Fruit fly (Drosophila melanogaster) whole organism, wandering third instar larva: ENCODE measurements around the gene Gs1l.
A peak's percentile ranks its signal among the peaks of the same experiment; 100 is the strongest.

Experiments
- CG32264 ChIP-seq: fragments of 200-800 bp; sonication (Bioruptor generic); optimal IDR thresholded peaks from 2 replicates; lab custom pipeline; 2016; ENCODE audit warnings: missing biosample characterization, missing genetic modification characterization
- CG9705 ChIP-seq: fragments of 200-800 bp; sonication (Bioruptor generic); optimal IDR thresholded peaks from 2 replicates; lab custom pipeline; 2018; ENCODE audit warnings: missing biosample characterization, mild to moderate bottlenecking, missing genetic modification characterization
- CrebA ChIP-seq: fragments of 200-800 bp; sonication (Bioruptor generic); optimal IDR thresholded peaks from 2 replicates; lab custom pipeline; 2016; ENCODE audit warnings: missing biosample characterization, mild to moderate bottlenecking, missing genetic modification characterization, borderline replicate concordance
- GATAd ChIP-seq: sonication (Bioruptor generic); optimal IDR thresholded peaks from 2 replicates; lab custom pipeline; 2016; ENCODE audit warnings: missing biosample characterization, missing genetic modification characterization
- HLH106 ChIP-seq: fragments of 200-800 bp; optimal IDR thresholded peaks from 3 replicates; lab custom pipeline; 2019; ENCODE audit warnings: missing biosample characterization, mild to moderate bottlenecking, missing genetic modification characterization, moderate library complexity
- Hr78 ChIP-seq: fragments of >200 bp; optimal IDR thresholded peaks from 2 replicates; lab custom pipeline; 2017; ENCODE audit warnings: missing biosample characterization, missing genetic modification characterization
- Jra ChIP-seq: sonication (Bioruptor generic); optimal IDR thresholded peaks from 2 replicates; lab custom pipeline; 2016; ENCODE audit warnings: missing biosample characterization, missing genetic modification characterization
- Myc ChIP-seq: fragments of >200 bp; optimal IDR thresholded peaks from 2 replicates; lab custom pipeline; 2017
- N ChIP-seq: fragments of >200 bp; optimal IDR thresholded peaks from 2 replicates; lab custom pipeline; 2018; ENCODE audit warnings: missing biosample characterization, missing external identifiers, missing genetic modification characterization
- OdsH ChIP-seq: fragments of 200-800 bp; sonication (Bioruptor generic); optimal IDR thresholded peaks from 2 replicates; lab custom pipeline; 2016; ENCODE audit warnings: missing biosample characterization, mild to moderate bottlenecking, missing genetic modification characterization
- Sp1 ChIP-seq: fragments of 200-800 bp; sonication (Bioruptor generic); optimal IDR thresholded peaks from 3 replicates; lab custom pipeline; 2019; ENCODE audit warnings: missing biosample characterization, mild to moderate bottlenecking, missing genetic modification characterization, moderate library complexity
- Vsx2 ChIP-seq: fragments of 200-300, 225-300 bp; sonication (Bioruptor generic); optimal IDR thresholded peaks from 2 replicates; lab custom pipeline; 2018; ENCODE audit warnings: missing biosample characterization, missing genetic modification characterization; ENCODE audit not compliant: partially characterized antibody
- br ChIP-seq: fragments of 200-800 bp; sonication (Bioruptor generic); optimal IDR thresholded peaks from 2 replicates; lab custom pipeline; 2016; ENCODE audit warnings: missing biosample characterization, missing genetic modification characterization
- ey ChIP-seq: fragments of 200-800 bp; sonication (Bioruptor generic); optimal IDR thresholded peaks from 2 replicates; lab custom pipeline; 2016; ENCODE audit warnings: missing biosample characterization, missing genetic modification characterization
- foxo ChIP-seq, 2 experiments: fragments of 200-800 bp; sonication (Bioruptor generic); optimal IDR thresholded peaks; 2 replicates in 1 of 2; 3 replicates in 1 of 2; lab custom pipeline; 2016 to 2017; ENCODE audit warnings: missing biosample characterization in 2 of 2, missing genetic modification characterization in 2 of 2
- fru ChIP-seq: fragments of 200-800 bp; sonication (Bioruptor generic); optimal IDR thresholded peaks from 3 replicates; lab custom pipeline; 2016; ENCODE audit warnings: missing biosample characterization, mild to moderate bottlenecking, missing genetic modification characterization
- h ChIP-seq: fragments of 200-800 bp; sonication (Bioruptor generic); optimal IDR thresholded peaks from 3 replicates; lab custom pipeline; 2016; ENCODE audit warnings: missing biosample characterization, mild to moderate bottlenecking, missing genetic modification characterization
- jim ChIP-seq: fragments of 175-275, 200-325 bp; sonication (Bioruptor generic); optimal IDR thresholded peaks from 2 replicates; lab custom pipeline; 2016; ENCODE audit warnings: missing biosample characterization, mild to moderate bottlenecking, missing genetic modification characterization
- lola ChIP-seq: fragments of >200 bp; optimal IDR thresholded peaks from 2 replicates; lab custom pipeline; 2017; ENCODE audit warnings: missing biosample characterization, missing genetic modification characterization
- pan ChIP-seq: fragments of >200 bp; optimal IDR thresholded peaks from 2 replicates; lab custom pipeline; 2017
- rgr ChIP-seq: fragments of 200-800 bp; sonication (Bioruptor generic); optimal IDR thresholded peaks from 3 replicates; lab custom pipeline; 2016; ENCODE audit warnings: missing biosample characterization, mild to moderate bottlenecking, missing genetic modification characterization
- sv ChIP-seq: fragments of 200-800 bp; sonication (Bioruptor generic); optimal IDR thresholded peaks from 3 replicates; lab custom pipeline; 2016; ENCODE audit warnings: missing biosample characterization, missing genetic modification characterization
- tai ChIP-seq: sonication (Bioruptor generic); optimal IDR thresholded peaks from 2 replicates; lab custom pipeline; 2016; ENCODE audit warnings: missing biosample characterization, missing genetic modification characterization
- usp ChIP-seq: fragments of >200 bp; optimal IDR thresholded peaks from 2 replicates; lab custom pipeline; 2017; ENCODE audit warnings: missing biosample characterization, missing genetic modification characterization
- woc ChIP-seq: sonication (Bioruptor generic); optimal IDR thresholded peaks from 2 replicates; lab custom pipeline; 2016; ENCODE audit warnings: missing biosample characterization, mild to moderate bottlenecking, missing genetic modification characterization

The Gs1l gene

DNA sequence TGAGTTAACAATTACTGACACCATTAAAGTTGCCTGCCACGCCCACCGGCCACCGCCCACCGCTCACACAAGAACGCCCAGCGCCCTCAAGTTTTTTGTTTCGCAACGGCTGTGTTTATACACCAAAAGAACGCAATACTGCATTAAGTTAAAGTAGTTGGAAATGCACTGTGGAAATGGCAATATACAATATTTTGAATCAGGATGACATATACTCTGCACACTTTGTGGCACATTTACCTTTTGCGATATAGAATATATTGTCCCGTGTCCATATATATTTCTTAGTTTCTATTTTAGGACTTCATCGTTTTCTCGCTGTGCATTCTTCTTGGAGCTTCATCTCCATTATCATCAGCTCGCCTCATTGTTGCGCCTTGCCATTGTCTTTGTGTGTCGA lies 40.5 kb downstream of the Gs1l start:
- no peak for TF ChIP-seq Hr78 (GFP tag; lab: Kevin White, UChicago)
- peak in 1 of 2 experiments; percentile 1 for TF ChIP-seq foxo (GFP tag; optimal IDR thresholded peaks at IDR 0.05; lab: Kevin White, UChicago)
- TF ChIP-seq ey (GFP tag; lab: Kevin White, UChicago): peak; percentile 13
- no peak for TF ChIP-seq OdsH (GFP tag; lab: Kevin White, UChicago)
- TF ChIP-seq usp: no peak
- peak; percentile 1 for TF ChIP-seq fru (GFP tag; lab: Kevin White, UChicago)

DNA sequence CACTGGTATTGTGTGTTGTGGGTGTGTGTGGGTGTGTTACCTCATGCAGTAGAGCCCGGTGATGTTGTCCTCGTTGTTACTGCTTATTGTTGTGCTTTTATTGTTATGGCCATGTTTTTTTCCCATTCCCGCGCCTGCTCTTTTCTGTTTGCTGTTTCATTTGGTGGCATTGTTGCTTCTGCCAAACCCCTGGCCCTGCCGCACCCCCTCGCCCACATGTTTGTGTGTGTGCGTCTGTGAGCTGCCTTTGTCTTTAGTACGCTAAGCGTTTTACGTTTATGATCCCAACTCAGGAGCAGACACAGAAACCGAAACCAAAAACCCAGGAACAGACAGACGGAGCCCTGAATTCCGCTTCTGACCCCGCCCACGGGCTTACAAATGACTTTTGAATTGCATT lies 42.5 kb downstream of the Gs1l start:
- no peak for TF ChIP-seq lola
- TF ChIP-seq br: no peak
- TF ChIP-seq GATAd (GFP tag; lab: Kevin White, UChicago): no peak
- TF ChIP-seq Hr78 (GFP tag; lab: Kevin White, UChicago): no peak

DNA sequence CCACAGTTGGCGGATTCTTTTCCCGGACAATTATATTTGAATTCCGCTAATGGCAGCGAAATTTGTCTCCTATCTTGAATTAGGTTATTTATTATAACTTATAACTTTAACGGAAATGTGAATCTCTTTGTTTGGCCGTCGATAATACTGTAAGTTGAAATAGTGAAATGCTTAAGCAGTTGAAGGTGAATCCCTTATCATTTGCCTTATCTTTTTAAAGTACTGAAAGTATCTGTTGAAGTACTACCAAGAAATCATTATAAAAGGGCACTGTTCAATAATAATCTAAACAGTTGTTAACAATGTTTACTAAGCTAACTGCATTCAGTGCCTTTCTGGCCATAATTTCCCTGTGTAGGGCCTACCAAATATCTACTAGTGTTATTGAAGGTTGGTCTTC lies 45.8 kb downstream of the Gs1l start, which contains the start of gene CG43055:
Gene CG43055, plus strand, starts transcription at position 301 of the 400 bp plus-strand sequence.
- TF ChIP-seq N (GFP tag; lab: Kevin White, UChicago) (no peak), woc (GFP tag; lab: Kevin White, UChicago) (no peak), Jra (GFP tag; lab: Kevin White, UChicago) (no peak), fru (GFP tag; lab: Kevin White, UChicago) (no peak), h (GFP tag; lab: Kevin White, UChicago) (no peak), CG9705 (GFP tag; lab: Kevin White, UChicago) (no peak), sv (GFP tag; lab: Kevin White, UChicago) (no peak), GATAd (GFP tag; lab: Kevin White, UChicago) (no peak), jim (GFP tag; lab: Kevin White, UChicago) (no peak), pan (lab: Kevin White, UChicago) (no peak), tai (GFP tag; lab: Kevin White, UChicago) (no peak), CrebA (GFP tag; lab: Kevin White, UChicago) (no peak), rgr (GFP tag; lab: Kevin White, UChicago) (no peak), Myc (lab: Kevin White, UChicago) (no peak), ey (GFP tag; lab: Kevin White, UChicago) (no peak), CG32264 (GFP tag; lab: Kevin White, UChicago) (no peak), Vsx2 (GFP tag; lab: Kevin White, UChicago) (no peak), Sp1 (GFP tag; lab: Kevin White, UChicago) (no peak), HLH106 (no peak)
